Fruit fly (Drosophila melanogaster): ENCODE measurements around the gene CG14965.
A peak's percentile ranks its signal among the peaks of the same experiment; 100 is the strongest.

The CG14965 gene

dm6 chr3L:3178530-3179096 is 13.7 kb downstream of the CG14965 start, which contains the start of the genes MnM and Girdin (continued):
- TF ChIP-seq Eip93F (GFP tag; optimal IDR thresholded peaks at IDR 0.05) (no peak), esn (GFP tag; optimal IDR thresholded peaks at IDR 0.05) (peak; percentile 76), Lpt (GFP tag; optimal IDR thresholded peaks at IDR 0.05) (peak; percentile 19), Sox15 (GFP tag; optimal IDR thresholded peaks at IDR 0.05) (peak; percentile 38), pdm3 (GFP tag; optimal IDR thresholded peaks at IDR 0.05) (no peak), Hr4 (GFP tag; optimal IDR thresholded peaks at IDR 0.05) (no peak), CG10669 (GFP tag; optimal IDR thresholded peaks at IDR 0.05) (no peak), salr (GFP tag; optimal IDR thresholded peaks at IDR 0.05) (no peak), CG1621 (tag; optimal IDR thresholded peaks at IDR 0.05) (no peak), CG15336 (GFP tag; IDR thresholded peaks at IDR 0.05) (no peak), svp (GFP tag) (no peak), ss (GFP tag; optimal IDR thresholded peaks at IDR 0.05) (no peak), CG32006 (GFP tag; optimal IDR thresholded peaks at IDR 0.05) (no peak)

DNA sequence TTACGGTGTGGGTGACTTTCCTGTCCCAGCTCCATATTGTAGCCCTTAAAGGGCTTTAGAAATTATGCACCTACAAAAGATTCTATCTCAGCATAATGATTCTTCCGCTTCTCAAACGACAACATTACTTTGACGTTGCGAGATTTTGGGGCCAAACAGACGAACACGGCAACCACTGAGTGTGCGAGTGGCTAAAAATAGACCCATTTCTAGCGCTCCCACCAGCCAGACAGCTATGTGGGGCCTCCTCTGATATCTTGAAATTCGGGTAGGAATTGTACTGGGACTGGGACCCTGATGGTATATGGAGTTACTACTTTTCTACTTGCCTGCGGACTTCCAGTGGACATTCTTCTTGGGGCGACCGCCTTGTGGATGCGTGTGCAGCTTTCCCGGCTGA is 14.4 kb downstream of the CG14965 start:
- no peak for TF ChIP-seq CG3032 (tag; optimal IDR thresholded peaks at IDR 0.05)
- TF ChIP-seq CG3919 (GFP tag; optimal IDR thresholded peaks at IDR 0.05), result no peak
- no peak for TF ChIP-seq CG1621 (tag; optimal IDR thresholded peaks at IDR 0.05)
- TF ChIP-seq vri (GFP tag; optimal IDR thresholded peaks at IDR 0.05), result no peak
- TF ChIP-seq Hr4 (GFP tag; optimal IDR thresholded peaks at IDR 0.05), result no peak
- TF ChIP-seq Ets96B (tag; optimal IDR thresholded peaks at IDR 0.05), result no peak
- TF ChIP-seq svp (GFP tag), result no peak

DNA sequence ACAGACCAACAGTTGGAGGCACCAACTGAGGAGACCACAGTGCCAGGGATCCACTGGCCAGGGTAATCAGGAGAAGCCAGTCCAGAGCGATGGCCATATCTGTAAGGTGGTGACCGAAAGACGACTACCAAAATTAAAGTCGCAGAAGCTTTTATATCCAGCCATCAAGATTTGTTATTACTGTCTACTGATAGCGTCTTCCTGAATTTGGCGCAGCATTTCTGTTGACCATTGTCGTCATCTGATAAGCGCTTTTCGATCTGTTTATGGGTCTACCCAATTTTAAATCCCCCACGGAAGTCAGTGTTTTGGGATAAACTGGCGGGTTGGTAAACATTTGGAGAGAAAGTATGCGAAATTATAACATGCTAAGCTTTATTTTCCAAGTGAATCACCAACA is 19.8 kb downstream of the CG14965 start, which contains the start of gene CG14963:
TSS of gene CG14963 (minus strand) at position 101 of the 400 bp plus-strand sequence.
- TF ChIP-seq Lpt (GFP tag; optimal IDR thresholded peaks at IDR 0.05), result no peak
- TF ChIP-seq CG34406 (GFP tag; optimal IDR thresholded peaks at IDR 0.05), result no peak
- TF ChIP-seq ss (GFP tag; optimal IDR thresholded peaks at IDR 0.05), result no peak
- no peak for TF ChIP-seq CG6792 (GFP tag; optimal IDR thresholded peaks at IDR 0.05)
- TF ChIP-seq net (GFP tag; optimal IDR thresholded peaks at IDR 0.05), result no peak
- no peak for TF ChIP-seq OdsH (GFP tag; optimal IDR thresholded peaks at IDR 0.05)
- TF ChIP-seq CG1621 (tag; optimal IDR thresholded peaks at IDR 0.05), result no peak
- no peak for TF ChIP-seq CG4318 (GFP tag; optimal IDR thresholded peaks at IDR 0.05)
- TF ChIP-seq CG8119 (GFP tag; IDR thresholded peaks at IDR 0.05), result no peak
- TF ChIP-seq CG7368 (GFP tag; optimal IDR thresholded peaks at IDR 0.05), result no peak
- TF ChIP-seq vri (GFP tag; optimal IDR thresholded peaks at IDR 0.05), result no peak
- no peak for TF ChIP-seq CG32006 (GFP tag; optimal IDR thresholded peaks at IDR 0.05)
- TF ChIP-seq Hr39 (GFP tag; optimal IDR thresholded peaks at IDR 0.05), result no peak
- no peak for TF ChIP-seq Eip78C (GFP tag)

dm6 chr3L:3169107-3169506 is 23.2 kb downstream of the CG14965 start, which contains the start of the genes CG32278 and CG32281:
TSS of gene CG32278 (plus strand) at chr3L:3169286.
TSS of gene CG32281 (plus strand) at chr3L:3169375.
- TF ChIP-seq topi (GFP tag; optimal IDR thresholded peaks at IDR 0.05) (no peak), Hr4 (GFP tag; optimal IDR thresholded peaks at IDR 0.05) (no peak), CG31627 (GFP tag; optimal IDR thresholded peaks at IDR 0.05) (no peak), Met (GFP tag; optimal IDR thresholded peaks at IDR 0.05) (no peak), CG16779 (tag; optimal IDR thresholded peaks at IDR 0.05) (no peak)

DNA sequence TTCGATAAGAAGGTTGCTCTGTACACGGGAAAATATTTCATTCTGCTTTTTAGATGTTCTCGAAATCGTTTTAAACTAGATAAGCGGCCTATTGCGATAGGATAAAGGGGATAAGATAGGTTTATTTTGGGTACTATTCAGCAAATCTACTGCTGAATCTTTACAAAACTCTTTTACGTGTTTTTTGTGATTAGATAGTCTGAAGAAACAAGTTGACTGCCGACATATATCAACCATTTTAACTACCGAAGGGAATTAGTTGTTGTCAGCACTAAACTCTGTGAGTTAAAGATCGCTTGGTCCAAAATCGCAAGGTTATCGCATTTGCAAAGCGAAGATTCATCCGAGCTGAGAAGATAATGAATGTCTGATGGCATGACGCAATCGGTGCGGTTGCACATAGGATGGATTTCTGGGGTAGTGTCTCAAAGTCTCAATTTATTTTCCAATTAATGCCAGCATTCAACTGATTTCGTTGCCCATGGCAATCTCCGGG is 26.0 kb downstream of the CG14965 start, which contains the start of gene Asciz:
TSS of gene Asciz (minus strand) at position 51 of the 496 bp plus-strand sequence.
- TF ChIP-seq lz (GFP tag; optimal IDR thresholded peaks at IDR 0.05), result no peak
- peak; percentile 92 for TF ChIP-seq svp (GFP tag)
- TF ChIP-seq CG6854 (GFP tag; optimal IDR thresholded peaks at IDR 0.05), result no peak

All from whole organism, prepupa.